Worm (Caenorhabditis elegans) whole organism, L1 larva: ENCODE results near the gene cyp-35B3.
A peak's percentile ranks its signal among the peaks of the same experiment; 100 is the strongest.

Experiments
- C16A3.4 ChIP-seq: fragments of 150-350 bp; optimal IDR thresholded peaks from 2 replicates; lab custom pipeline; 2014; ENCODE audit warnings: missing biosample characterization, missing genetic modification characterization
- F16B12.6 ChIP-seq: fragments of 150-350 bp; optimal IDR thresholded peaks from 2 replicates; lab custom pipeline; 2014; ENCODE audit warnings: missing biosample characterization, missing genetic modification characterization
- ama-1 ChIP-seq: fragments of 150-350 bp; optimal IDR thresholded peaks from 2 replicates; lab custom pipeline; 2014
- blmp-1 ChIP-seq: fragments of 150-350 bp; optimal IDR thresholded peaks from 2 replicates; lab custom pipeline; 2014; ENCODE audit warnings: missing biosample characterization, missing genetic modification characterization
- ceh-8 ChIP-seq: fragments of 200-800 bp; sonication (Bioruptor generic); optimal IDR thresholded peaks from 2 replicates; lab custom pipeline; 2018; ENCODE audit warnings: mild to moderate bottlenecking, missing genetic modification characterization, moderate library complexity, missing compliant biosample characterization
- ceh-82 ChIP-seq, 3 experiments: fragments of 150-350 bp in 1 of 3; sonication (generic microtip) in 2 of 3; optimal IDR thresholded peaks; 2 replicates each; lab custom pipeline; 2014 to 2017; ENCODE audit warnings: missing biosample characterization in 3 of 3, missing genetic modification characterization in 3 of 3
- ces-1 ChIP-seq: fragments of 150-350 bp; optimal IDR thresholded peaks from 2 replicates; lab custom pipeline; 2014; ENCODE audit warnings: missing biosample characterization, missing genetic modification reagents, missing genetic modification characterization
- dpl-1 ChIP-seq, 3 experiments: fragments of 150-350 bp in 2 of 3; sonication (generic microtip) in 1 of 3; optimal IDR thresholded peaks; 2 replicates each; lab custom pipeline; 2014 to 2017; ENCODE audit warnings: missing biosample characterization in 3 of 3, missing genetic modification characterization in 3 of 3, missing genetic modification reagents in 3 of 3
- efl-1 ChIP-seq, 4 experiments: fragments of 150-350 bp; optimal IDR thresholded peaks in 3 of 4; peaks in 1 of 4; 1 replicate in 1 of 4; 2 replicates in 3 of 4; lab custom pipeline; 2014; ENCODE audit warnings: missing biosample characterization in 2 of 4, missing genetic modification characterization in 2 of 4, missing genetic modification reagents in 2 of 4
- elt-3 ChIP-seq, 6 experiments: fragments of 150-350 bp in 1 of 6; sonication (generic microtip); optimal IDR thresholded peaks; 2 replicates each; lab custom pipeline; 2017 to 2018; ENCODE audit warnings: missing biosample characterization in 6 of 6, missing genetic modification characterization in 6 of 6, inconsistent platforms in 1 of 6
- fkh-10 ChIP-seq: sonication (generic microtip); optimal IDR thresholded peaks from 2 replicates; lab custom pipeline; 2017; ENCODE audit warnings: missing biosample characterization, missing genetic modification reagents, missing genetic modification characterization
- grh-1 ChIP-seq: fragments of 200-800 bp; sonication (Bioruptor generic); IDR thresholded peaks from 2 replicates; pipeline ENCODE4 v1.3.6; 2022; ENCODE audit warnings: missing genetic modification reagents, missing genetic modification characterization, missing compliant biosample characterization
- hlh-4 ChIP-seq: sonication (generic microtip); optimal IDR thresholded peaks from 2 replicates; lab custom pipeline; 2016; ENCODE audit warnings: mild to moderate bottlenecking, missing genetic modification characterization, missing compliant biosample characterization
- hpl-2 ChIP-seq: fragments of 150-350 bp; optimal IDR thresholded peaks from 2 replicates; lab custom pipeline; 2014; ENCODE audit warnings: missing biosample characterization, missing genetic modification reagents, missing genetic modification characterization
- irx-1 ChIP-seq: sonication (generic microtip); optimal IDR thresholded peaks from 2 replicates; lab custom pipeline; 2016; ENCODE audit warnings: missing genetic modification characterization, missing compliant biosample characterization
- isw-1 ChIP-seq: fragments of 200-800 bp; sonication (Bioruptor generic); IDR thresholded peaks from 2 replicates; pipeline ENCODE4 v1.3.6; 2022; ENCODE audit warnings: missing genetic modification characterization, missing compliant biosample characterization
- lin-13 ChIP-seq: fragments of 150-350 bp; optimal IDR thresholded peaks from 2 replicates; lab custom pipeline; 2014; ENCODE audit warnings: missing biosample characterization, missing genetic modification reagents, missing genetic modification characterization
- lin-35 ChIP-seq, 2 experiments: fragments of 150-350 bp; optimal IDR thresholded peaks; 2 replicates each; lab custom pipeline; 2014; ENCODE audit warnings: missing biosample characterization in 2 of 2, missing genetic modification characterization in 2 of 2, missing genetic modification reagents in 2 of 2
- lin-39 ChIP-seq: fragments of 150-350 bp; optimal IDR thresholded peaks from 2 replicates; lab custom pipeline; 2014; ENCODE audit warnings: missing biosample characterization, missing genetic modification reagents, missing genetic modification characterization
- lsy-2 ChIP-seq, 2 experiments: fragments of 150-350 bp; optimal IDR thresholded peaks; 2 replicates each; lab custom pipeline; 2014; ENCODE audit warnings: missing biosample characterization in 2 of 2, missing genetic modification characterization in 2 of 2
- mab-9 ChIP-seq: fragments of 200-800 bp; sonication (Bioruptor generic); IDR thresholded peaks from 2 replicates; pipeline ENCODE4 v1.3.6; 2022; ENCODE audit warnings: missing genetic modification reagents, missing genetic modification characterization, missing compliant biosample characterization
- mdl-1 ChIP-seq, 2 experiments: fragments of 150-350 bp; optimal IDR thresholded peaks; 2 replicates each; lab custom pipeline; 2014 to 2017; ENCODE audit warnings: missing biosample characterization in 2 of 2, missing genetic modification characterization in 2 of 2, inconsistent platforms in 1 of 2
- mef-2 ChIP-seq: fragments of 150-350 bp; optimal IDR thresholded peaks from 2 replicates; lab custom pipeline; 2014; ENCODE audit warnings: missing biosample characterization, missing genetic modification characterization
- nhr-11 ChIP-seq: fragments of 150-350 bp; optimal IDR thresholded peaks from 2 replicates; lab custom pipeline; 2014; ENCODE audit warnings: missing biosample characterization, missing genetic modification characterization
- nhr-20 ChIP-seq: sonication (generic microtip); optimal IDR thresholded peaks from 2 replicates; lab custom pipeline; 2016; ENCODE audit warnings: mild to moderate bottlenecking, missing genetic modification characterization, missing compliant biosample characterization
- nhr-47 ChIP-seq: sonication (generic microtip); optimal IDR thresholded peaks from 2 replicates; lab custom pipeline; 2016; ENCODE audit warnings: mild to moderate bottlenecking, missing genetic modification characterization, moderate library complexity, missing compliant biosample characterization
- nhr-71 ChIP-seq: sonication (generic microtip); optimal IDR thresholded peaks from 2 replicates; lab custom pipeline; 2016; ENCODE audit warnings: mild to moderate bottlenecking, missing genetic modification characterization, moderate library complexity, missing compliant biosample characterization
- nhr-85 ChIP-seq: sonication (generic microtip); peaks from one replicate; lab custom pipeline; 2016; ENCODE audit warnings: missing genetic modification characterization, inconsistent platforms, missing compliant biosample characterization
- nhr-90 ChIP-seq: sonication (generic microtip); optimal IDR thresholded peaks from 2 replicates; lab custom pipeline; 2016; ENCODE audit warnings: mild to moderate bottlenecking, missing genetic modification characterization, missing compliant biosample characterization; ENCODE audit not compliant: poor library complexity
- rnt-1 ChIP-seq: sonication (generic microtip); optimal IDR thresholded peaks from 2 replicates; lab custom pipeline; 2016; ENCODE audit warnings: mild to moderate bottlenecking, missing genetic modification characterization, moderate library complexity, missing compliant biosample characterization
- skn-1 ChIP-seq: fragments of 150-350 bp; optimal IDR thresholded peaks from 2 replicates; lab custom pipeline; 2014; ENCODE audit warnings: missing biosample characterization, missing genetic modification characterization
- snu-23 ChIP-seq: sonication (generic microtip); optimal IDR thresholded peaks from 2 replicates; lab custom pipeline; 2016; ENCODE audit warnings: missing genetic modification characterization, missing compliant biosample characterization
- sptf-1 ChIP-seq: fragments of 150-350 bp; optimal IDR thresholded peaks from 2 replicates; lab custom pipeline; 2014; ENCODE audit warnings: missing biosample characterization, missing genetic modification characterization
- sup-37 ChIP-seq: fragments of 200-800 bp; sonication (Bioruptor generic); optimal IDR thresholded peaks from 2 replicates; lab custom pipeline; 2018; ENCODE audit warnings: mild to moderate bottlenecking, missing genetic modification characterization, missing compliant biosample characterization
- tlp-1 ChIP-seq: fragments of 150-350 bp; optimal IDR thresholded peaks from 2 replicates; lab custom pipeline; 2014; ENCODE audit warnings: missing biosample characterization, missing genetic modification characterization
- unc-130 ChIP-seq: fragments of 150-350 bp; optimal IDR thresholded peaks from 2 replicates; lab custom pipeline; 2017; ENCODE audit warnings: missing biosample characterization, missing genetic modification characterization, inconsistent platforms
- unc-62 ChIP-seq: fragments of 150-350 bp; optimal IDR thresholded peaks from 2 replicates; lab custom pipeline; 2014; ENCODE audit warnings: missing biosample characterization, missing genetic modification reagents, missing genetic modification characterization
- unc-98 ChIP-seq: fragments of 200-800 bp; sonication (Bioruptor generic); IDR thresholded peaks from 2 replicates; pipeline ENCODE4 v1.3.6; 2022; ENCODE audit warnings: missing genetic modification characterization, missing compliant biosample characterization
- zip-4 ChIP-seq: fragments of 200-800 bp; sonication (Bioruptor generic); optimal IDR thresholded peaks from 2 replicates; lab custom pipeline; 2018; ENCODE audit warnings: mild to moderate bottlenecking, missing genetic modification characterization, moderate library complexity, missing compliant biosample characterization
- ztf-11 ChIP-seq, 2 experiments: sonication (generic microtip); optimal IDR thresholded peaks; 2 replicates each; lab custom pipeline; 2016 to 2017; ENCODE audit warnings: missing genetic modification characterization in 2 of 2, missing biosample characterization in 1 of 2, missing compliant biosample characterization in 1 of 2

Gene cyp-35B3

DNA sequence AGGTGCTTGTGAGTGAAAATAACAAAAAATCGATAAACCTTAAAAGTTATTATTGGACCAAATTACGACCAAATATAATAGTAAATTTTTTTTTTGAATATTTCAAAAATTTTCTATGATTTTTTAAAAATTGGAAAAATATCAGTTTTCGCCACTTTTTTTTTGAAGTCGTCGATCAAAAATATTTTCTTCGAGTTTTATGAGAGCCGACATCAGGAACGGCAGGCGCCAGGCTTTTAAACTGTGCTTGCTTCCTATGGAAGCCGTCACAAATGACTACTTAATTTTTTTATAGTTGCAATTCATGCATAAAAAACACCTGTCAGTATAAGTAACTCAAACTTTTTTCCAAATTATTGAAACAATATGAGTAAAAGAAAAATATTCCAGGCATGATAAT lies 41.7 kb upstream of the cyp-35B3 start:
- TF ChIP-seq efl-1 (optimal IDR thresholded peaks at IDR 0.05; lab: Kevin White, UChicago) (no peak), efl-1 (GFP tag; optimal IDR thresholded peaks at IDR 0.05 in 1 of 2; lab: Kevin White, UChicago) (peak in 1 of 2 experiments; percentile 33), snu-23 (GFP tag; lab: Kevin White, UChicago) (no peak)

DNA sequence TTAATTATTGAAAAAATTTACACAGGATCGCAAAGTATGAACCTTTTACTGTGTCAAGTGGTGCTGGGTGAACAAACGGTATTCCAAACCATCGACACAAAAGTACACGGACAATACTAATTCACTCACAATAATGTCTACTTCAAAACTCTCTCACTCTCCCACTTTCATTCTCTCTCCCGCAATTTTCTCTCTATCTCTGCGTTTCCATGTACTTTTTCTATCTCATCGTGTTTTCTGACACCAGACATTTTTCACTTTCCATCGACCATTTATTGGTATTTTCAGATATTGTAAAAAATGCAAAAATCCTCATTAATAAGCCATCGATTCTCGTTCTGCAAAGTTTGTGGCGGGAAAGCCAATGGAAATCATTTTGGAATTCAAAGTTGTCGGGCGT lies 39.3 kb upstream of the cyp-35B3 start, which contains the start of gene nhr-156:
TSS of gene nhr-156 (plus strand) at position 266 of the 400 bp plus-strand sequence.
- TF ChIP-seq dpl-1 (GFP tag; optimal IDR thresholded peaks at IDR 0.05; lab: Kevin White, UChicago), result peak in 1 of 3 experiments; percentile 9
- peak in 1 of 2 experiments; percentile 13 for TF ChIP-seq lin-35 (GFP tag; optimal IDR thresholded peaks at IDR 0.05; lab: Kevin White, UChicago)
- TF ChIP-seq ceh-8 (GFP tag; lab: Kevin White, UChicago), result no peak
- no peak for TF ChIP-seq elt-3 (tag; optimal IDR thresholded peaks at IDR 0.05; lab: Kevin White, UChicago)
- peak; percentile 11 for TF ChIP-seq rnt-1 (tag; lab: Kevin White, UChicago)
- peak; percentile 78 for TF ChIP-seq blmp-1
- TF ChIP-seq sup-37 (GFP tag; lab: Kevin White, UChicago), result no peak
- TF ChIP-seq hpl-2, result no peak
- peak; percentile 64 for TF ChIP-seq nhr-85
- TF ChIP-seq mef-2 (tag; lab: Kevin White, UChicago), result no peak
- no peak for TF ChIP-seq nhr-71 (tag; lab: Kevin White, UChicago)
- TF ChIP-seq lin-13, result no peak
- TF ChIP-seq ztf-11 (tag; optimal IDR thresholded peaks at IDR 0.05; lab: Kevin White, UChicago), result no peak
- TF ChIP-seq efl-1 (optimal IDR thresholded peaks at IDR 0.05; lab: Kevin White, UChicago), result peak in 1 of 2 experiments; percentile 22
- TF ChIP-seq efl-1 (GFP tag; optimal IDR thresholded peaks at IDR 0.05 in 1 of 2; lab: Kevin White, UChicago), result peak in 1 of 2 experiments; percentile 8
- TF ChIP-seq unc-130 (tag; lab: Kevin White, UChicago), result no peak

DNA sequence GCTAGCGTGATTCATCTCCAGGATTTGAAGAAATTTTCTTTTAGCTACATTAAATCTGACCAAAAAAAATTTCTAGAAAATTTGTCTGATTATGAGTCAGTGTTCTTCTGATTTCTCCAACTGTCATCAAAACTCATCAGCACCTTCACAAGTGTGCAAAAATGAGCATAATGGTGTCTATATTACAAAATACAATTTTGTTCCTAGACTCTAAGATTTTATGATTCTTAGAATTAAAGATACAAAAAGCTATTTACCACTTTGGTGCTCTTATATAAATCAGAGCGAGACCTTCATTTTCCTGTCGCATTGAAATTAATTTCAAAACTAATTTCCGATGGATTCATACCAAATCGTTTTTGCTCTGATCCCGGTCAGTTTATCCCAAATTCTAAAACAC lies 32.7 kb upstream of the cyp-35B3 start, which contains the start of gene srx-68:
TSS of gene srx-68 (plus strand) at position 301 of the 400 bp plus-strand sequence.
- TF ChIP-seq skn-1 (tag; lab: Kevin White, UChicago) (no peak), irx-1 (tag; lab: Kevin White, UChicago) (no peak), mab-9 (GFP tag; lab: Robert Waterston, UW) (no peak), isw-1 (no peak), ces-1 (no peak), zip-4 (GFP tag; lab: Kevin White, UChicago) (no peak), ztf-11 (tag; optimal IDR thresholded peaks at IDR 0.05; lab: Kevin White, UChicago) (no peak), hlh-4 (tag; lab: Kevin White, UChicago) (no peak), nhr-20 (tag; lab: Kevin White, UChicago) (no peak), nhr-85 (no peak), blmp-1 (no peak), tlp-1 (tag; lab: Kevin White, UChicago) (no peak), nhr-90 (tag; lab: Kevin White, UChicago) (no peak), unc-98 (GFP tag; lab: Robert Waterston, UW) (no peak), nhr-47 (tag; lab: Kevin White, UChicago) (no peak)

DNA sequence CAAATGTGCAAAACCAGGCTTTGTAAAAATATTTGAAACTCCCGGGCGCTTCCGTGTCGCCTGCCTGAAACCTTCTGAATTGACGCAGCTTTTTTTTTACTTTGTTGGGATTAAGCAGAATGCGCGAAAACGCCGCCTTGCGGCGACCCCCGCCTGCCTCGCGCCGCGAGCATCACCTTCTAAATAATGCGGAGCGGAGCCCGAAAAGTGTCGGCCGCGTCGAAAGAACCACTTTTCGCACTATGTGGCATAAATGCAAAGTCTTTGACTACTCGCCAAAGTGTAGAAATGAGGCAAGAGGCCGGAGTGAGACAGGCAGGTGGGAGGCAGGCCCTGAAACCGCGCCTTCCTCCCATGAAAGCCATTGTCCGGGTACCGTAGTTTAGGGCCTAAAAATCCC lies 32.0 kb upstream of the cyp-35B3 start:
- TF ChIP-seq nhr-11 (tag; lab: Kevin White, UChicago), result no peak
- TF ChIP-seq lsy-2 (tag; optimal IDR thresholded peaks at IDR 0.05; lab: Kevin White, UChicago), result no peak
- TF ChIP-seq unc-62 (GFP tag; lab: Kevin White, UChicago), result no peak
- TF ChIP-seq lin-39 (tag; lab: Kevin White, UChicago), result no peak
- no peak for TF ChIP-seq fkh-10 (GFP tag; lab: Kevin White, UChicago)
- no peak for TF ChIP-seq ama-1 (lab: Kevin White, UChicago)
- no peak for TF ChIP-seq skn-1 (tag; lab: Kevin White, UChicago)
- no peak for TF ChIP-seq F16B12.6
- TF ChIP-seq ces-1, result no peak
- TF ChIP-seq sptf-1 (tag; lab: Kevin White, UChicago), result no peak
- no peak for TF ChIP-seq nhr-85
- TF ChIP-seq nhr-71 (tag; lab: Kevin White, UChicago), result no peak
- no peak for TF ChIP-seq mdl-1 (tag; optimal IDR thresholded peaks at IDR 0.05; lab: Kevin White, UChicago)
- no peak for TF ChIP-seq ceh-8 (GFP tag; lab: Kevin White, UChicago)
- no peak for TF ChIP-seq C16A3.4 (tag; lab: Kevin White, UChicago)
- TF ChIP-seq ceh-82 (tag; optimal IDR thresholded peaks at IDR 0.05; lab: Kevin White, UChicago), result no peak
- no peak for TF ChIP-seq lin-13
- no peak for TF ChIP-seq hpl-2
- no peak for TF ChIP-seq dpl-1 (GFP tag; optimal IDR thresholded peaks at IDR 0.05; lab: Kevin White, UChicago)
- no peak for TF ChIP-seq grh-1 (GFP tag; lab: Robert Waterston, UW)
